Fruit fly (Drosophila melanogaster): Measurements from ENCODE around the gene sa.

Gene sa

DNA sequence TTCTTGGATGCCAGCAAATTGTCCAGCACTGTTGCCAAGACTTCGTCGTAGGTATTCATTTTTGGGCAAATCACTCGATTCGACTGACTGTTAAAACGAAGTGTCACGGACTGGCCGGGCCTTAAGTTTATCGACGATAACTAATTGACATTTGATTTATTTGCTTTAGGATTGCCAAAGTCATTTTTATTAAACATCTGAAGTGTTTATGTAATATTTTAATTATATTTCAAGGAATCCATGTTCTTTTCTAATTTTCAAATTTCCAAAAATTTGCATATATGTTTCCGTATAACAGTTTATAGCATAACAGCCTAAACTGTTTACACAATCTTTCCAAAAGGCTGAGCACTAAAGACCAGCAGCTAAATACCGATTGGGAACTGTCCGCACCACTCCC is at the start of gene sa:
sa (minus strand) TSS at position 101 of the 400 bp plus-strand sequence.
- TF ChIP-seq EcR (GFP tag; optimal IDR thresholded peaks at IDR 0.05) (no peak), usp (GFP tag; optimal IDR thresholded peaks at IDR 0.05) (no peak), CG8478 (optimal IDR thresholded peaks at IDR 0.05) (no peak), pan (optimal IDR thresholded peaks at IDR 0.05) (no peak), psq (optimal IDR thresholded peaks at IDR 0.05) (no peak)

DNA sequence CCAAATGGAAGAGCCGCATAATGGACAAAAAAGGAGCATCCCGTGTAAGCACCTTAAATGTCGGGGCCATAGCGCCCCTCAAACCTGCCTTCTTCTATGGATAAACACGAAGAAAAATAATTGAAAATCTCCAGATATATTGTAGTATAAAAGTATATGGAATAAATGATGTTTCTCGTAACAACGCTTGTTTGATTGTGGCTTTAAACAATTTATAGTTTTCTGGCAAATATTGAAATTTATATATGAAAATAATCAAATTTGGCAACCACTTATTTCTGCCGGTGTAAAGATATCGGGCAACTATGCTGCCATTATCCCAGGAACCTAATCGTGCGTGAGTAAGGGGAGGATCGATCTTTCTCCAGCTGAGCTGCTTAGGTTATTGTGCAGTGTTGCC is 48.7 kb upstream of the sa start:
- no peak for TF ChIP-seq usp (GFP tag; optimal IDR thresholded peaks at IDR 0.05)
- no peak for TF ChIP-seq EcR (GFP tag; optimal IDR thresholded peaks at IDR 0.05)
- no peak for TF ChIP-seq psq (optimal IDR thresholded peaks at IDR 0.05)
- TF ChIP-seq pan (optimal IDR thresholded peaks at IDR 0.05), result no peak
- TF ChIP-seq CG8478 (optimal IDR thresholded peaks at IDR 0.05), result no peak
- TF ChIP-seq Dll (optimal IDR thresholded peaks at IDR 0.05), result no peak

DNA sequence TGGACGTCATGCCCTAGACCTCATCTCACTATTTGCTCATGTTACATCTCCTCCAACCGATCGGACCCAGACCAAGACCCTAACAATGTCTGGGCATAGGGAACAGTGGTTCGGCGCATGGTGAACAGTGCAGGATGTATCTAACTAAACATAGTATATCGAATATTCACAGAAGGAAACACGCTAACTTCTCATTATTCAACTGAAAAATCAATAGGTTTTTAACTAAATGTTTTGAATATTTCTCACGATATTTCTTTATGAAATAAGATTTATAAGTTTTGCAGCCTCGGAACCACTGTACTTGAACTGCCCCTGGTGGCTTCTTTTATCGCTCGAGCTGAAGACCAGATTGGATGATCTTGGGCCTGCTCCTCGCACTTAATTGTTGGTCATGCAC is 47.1 kb upstream of the sa start:
- TF ChIP-seq EcR (GFP tag; optimal IDR thresholded peaks at IDR 0.05) (no peak), CG8478 (optimal IDR thresholded peaks at IDR 0.05) (no peak), Dll (optimal IDR thresholded peaks at IDR 0.05) (no peak), pan (optimal IDR thresholded peaks at IDR 0.05) (no peak), usp (GFP tag; optimal IDR thresholded peaks at IDR 0.05) (no peak), psq (optimal IDR thresholded peaks at IDR 0.05) (no peak)

DNA sequence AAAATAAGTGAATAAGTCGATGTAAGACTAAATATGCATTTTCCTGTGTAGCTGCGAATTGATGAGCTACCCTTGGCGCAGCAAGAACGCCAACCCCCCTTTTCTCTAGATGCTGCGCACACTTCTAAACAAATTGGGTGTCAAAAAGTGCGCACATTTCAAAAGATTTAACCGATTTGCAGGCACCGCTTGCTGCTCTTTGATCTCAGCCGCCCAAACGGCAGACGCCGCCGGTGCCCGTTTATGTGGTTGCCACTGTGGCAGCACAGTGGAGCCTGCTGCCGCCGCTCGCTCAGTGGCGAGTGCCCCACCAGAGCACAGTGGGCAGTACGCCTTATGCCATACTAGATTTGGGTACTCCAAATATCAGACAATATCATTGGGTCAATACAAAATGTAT is 43.9 kb upstream of the sa start:
- no peak for TF ChIP-seq EcR (GFP tag; optimal IDR thresholded peaks at IDR 0.05)
- TF ChIP-seq pan (optimal IDR thresholded peaks at IDR 0.05), result no peak
- no peak for TF ChIP-seq psq (optimal IDR thresholded peaks at IDR 0.05)

DNA sequence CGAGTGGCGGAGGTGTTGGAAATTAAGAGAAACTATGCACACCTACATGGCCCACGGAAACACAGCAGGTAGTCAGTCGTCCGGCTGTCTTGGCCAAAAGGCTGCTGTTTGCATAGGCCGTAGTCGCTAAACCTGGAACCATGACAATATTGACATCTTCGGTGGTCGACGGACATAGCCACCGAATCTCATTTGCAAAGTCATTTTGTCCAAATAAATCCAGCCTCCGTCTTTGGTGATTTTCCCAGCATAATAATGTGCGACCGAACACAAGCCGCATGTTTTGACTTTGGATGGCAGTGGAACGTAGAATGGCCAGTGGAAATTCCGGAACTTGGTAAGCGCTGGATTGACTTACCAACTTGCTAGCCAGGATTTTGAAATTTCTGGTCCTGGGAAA is 42.8 kb upstream of the sa start:
- TF ChIP-seq psq (optimal IDR thresholded peaks at IDR 0.05), result no peak
- no peak for TF ChIP-seq usp (GFP tag; optimal IDR thresholded peaks at IDR 0.05)
- TF ChIP-seq CG8478 (optimal IDR thresholded peaks at IDR 0.05), result no peak
- no peak for TF ChIP-seq EcR (GFP tag; optimal IDR thresholded peaks at IDR 0.05)
- no peak for TF ChIP-seq Dll (optimal IDR thresholded peaks at IDR 0.05)
- TF ChIP-seq pan (optimal IDR thresholded peaks at IDR 0.05), result no peak

DNA sequence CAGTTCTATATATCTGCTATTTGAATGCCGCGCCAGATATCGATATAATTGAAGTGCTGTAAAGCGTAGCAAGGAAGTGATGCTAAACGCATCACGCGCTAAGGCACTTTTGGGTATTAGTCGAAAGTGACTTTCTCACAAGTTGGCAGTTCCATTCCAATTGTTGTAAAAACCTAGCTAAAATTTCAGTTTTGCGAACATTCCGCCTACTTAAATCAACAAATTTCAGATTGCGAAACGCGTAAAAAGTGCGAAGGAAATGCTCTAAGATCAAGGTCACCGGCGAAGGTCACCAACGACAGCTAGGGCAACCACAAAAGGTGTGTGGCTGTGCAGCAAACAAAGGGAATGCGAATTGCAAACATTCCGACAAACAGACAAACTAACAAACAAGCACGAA is 39.2 kb upstream of the sa start, which contains the start of gene Syx7:
Syx7 (plus strand) TSS at position 131 of the 400 bp plus-strand sequence.
- TF ChIP-seq psq (optimal IDR thresholded peaks at IDR 0.05) (no peak), pan (optimal IDR thresholded peaks at IDR 0.05) (no peak), usp (GFP tag; optimal IDR thresholded peaks at IDR 0.05) (no peak), Dll (optimal IDR thresholded peaks at IDR 0.05) (no peak), EcR (GFP tag; optimal IDR thresholded peaks at IDR 0.05) (no peak), CG8478 (optimal IDR thresholded peaks at IDR 0.05) (no peak)

DNA sequence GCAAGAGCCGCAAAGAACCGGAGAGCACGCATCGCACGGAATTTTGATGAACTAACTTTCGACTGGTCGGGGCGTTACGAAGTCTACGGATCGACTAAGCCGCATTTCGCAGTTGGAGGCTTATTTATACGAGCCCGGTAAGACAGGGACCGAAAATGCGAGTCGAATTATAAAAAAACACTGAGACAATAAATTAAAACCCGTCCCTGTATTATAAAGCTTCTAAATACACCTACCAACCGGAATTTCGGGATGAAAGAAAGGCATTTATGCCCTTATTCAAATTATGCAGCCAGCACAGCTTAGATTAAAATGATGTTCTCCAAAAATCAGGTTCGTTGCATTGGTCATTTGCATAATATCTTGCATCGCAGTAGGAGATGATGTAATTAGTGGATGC is 38.2 kb upstream of the sa start, which contains the start of gene Alp1:
Alp1 (minus strand) TSS at position 101 of the 400 bp plus-strand sequence.
- no peak for TF ChIP-seq Dll (optimal IDR thresholded peaks at IDR 0.05)
- no peak for TF ChIP-seq usp (GFP tag; optimal IDR thresholded peaks at IDR 0.05)
- TF ChIP-seq CG8478 (optimal IDR thresholded peaks at IDR 0.05), result no peak
- peak; percentile 29 for TF ChIP-seq pan (optimal IDR thresholded peaks at IDR 0.05)

DNA sequence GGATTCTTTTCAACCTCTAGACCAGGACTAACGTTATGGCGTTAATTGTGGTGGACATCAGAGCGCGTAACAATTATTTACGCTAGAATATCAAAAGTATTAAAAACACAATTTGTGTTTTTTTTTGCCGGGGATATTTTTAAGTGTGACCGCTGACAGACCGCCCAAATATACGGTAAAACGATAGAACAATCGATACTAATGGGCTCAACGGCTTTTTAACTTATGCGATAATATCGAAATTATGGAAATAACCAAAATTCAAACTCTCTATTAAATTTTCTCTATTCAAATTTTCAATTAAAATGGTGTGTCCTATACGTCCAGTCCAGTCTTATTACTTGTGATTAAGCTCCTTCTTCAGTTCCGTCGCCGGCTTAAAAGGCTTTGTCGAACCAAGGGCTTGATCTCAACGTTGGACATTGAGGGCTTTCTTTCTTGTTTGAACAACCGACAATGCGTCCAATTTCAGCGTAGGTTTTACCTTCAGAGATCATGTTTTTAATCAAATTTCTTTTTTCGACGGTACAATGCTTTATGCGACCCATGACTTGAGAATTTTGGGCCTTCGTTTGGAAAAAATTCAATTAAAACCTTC is 34.8 kb upstream of the sa start, which contains the start of gene CG5664:
CG5664 (minus strand) TSS at position 148 of the 598 bp plus-strand sequence.
- TF ChIP-seq CG8478 (optimal IDR thresholded peaks at IDR 0.05), result no peak

DNA sequence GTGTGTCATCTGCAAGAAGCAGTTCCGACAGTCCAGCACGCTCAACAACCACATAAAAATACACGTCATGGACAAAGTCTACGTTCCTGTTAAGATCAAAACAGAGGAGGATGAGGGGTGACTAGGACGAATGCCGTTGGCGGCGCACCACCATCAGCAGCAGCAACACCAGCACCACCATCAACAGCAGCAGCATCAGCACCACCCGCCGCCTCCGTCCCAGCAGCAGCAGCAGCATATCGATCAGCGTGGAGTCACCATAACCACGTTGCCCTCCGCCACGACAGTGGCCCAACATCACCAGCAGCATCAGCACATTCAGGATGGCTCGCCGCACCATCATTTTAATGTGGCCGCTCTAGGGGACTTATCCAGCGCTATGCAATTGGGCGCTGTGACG is 29.6 kb upstream of the sa start:
- no peak for TF ChIP-seq CG8478 (optimal IDR thresholded peaks at IDR 0.05)
- no peak for TF ChIP-seq psq (optimal IDR thresholded peaks at IDR 0.05)
- no peak for TF ChIP-seq usp (GFP tag; optimal IDR thresholded peaks at IDR 0.05)
- no peak for TF ChIP-seq EcR (GFP tag; optimal IDR thresholded peaks at IDR 0.05)
- no peak for TF ChIP-seq Dll (optimal IDR thresholded peaks at IDR 0.05)
- no peak for TF ChIP-seq pan (optimal IDR thresholded peaks at IDR 0.05)

DNA sequence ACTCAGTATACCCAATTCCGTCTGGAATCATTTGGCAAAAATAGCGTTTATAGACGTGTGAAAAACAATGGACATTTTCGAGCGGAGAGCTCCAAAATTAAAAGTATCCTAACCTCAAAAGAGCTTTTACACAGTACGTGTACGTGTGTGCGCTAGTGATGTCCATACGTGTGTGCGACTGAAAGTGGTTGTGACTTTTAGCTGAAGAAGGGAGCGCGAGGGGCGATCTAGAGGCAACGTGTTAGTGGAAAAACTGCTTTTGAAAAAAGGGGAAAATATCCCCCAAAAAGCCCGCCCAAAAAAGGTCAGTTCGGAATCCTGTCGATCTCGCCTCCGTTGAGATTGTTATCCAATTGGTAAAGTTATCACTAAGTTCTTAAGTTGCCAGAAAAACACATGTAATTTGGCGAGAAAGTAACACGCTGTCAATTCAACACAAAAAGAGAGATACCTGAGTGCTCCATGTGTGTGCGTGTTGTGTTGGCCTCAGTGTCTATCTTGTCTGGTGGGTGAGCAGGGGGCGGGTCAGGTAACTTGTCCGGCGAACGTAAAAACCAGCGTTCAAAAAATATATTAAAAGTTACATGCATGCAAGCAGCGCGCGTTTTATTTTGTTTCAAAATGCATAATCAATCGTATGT is 27.3 kb upstream of the sa start:
- TF ChIP-seq pan (optimal IDR thresholded peaks at IDR 0.05) (no peak), psq (optimal IDR thresholded peaks at IDR 0.05) (no peak), usp (GFP tag; optimal IDR thresholded peaks at IDR 0.05) (no peak), EcR (GFP tag; optimal IDR thresholded peaks at IDR 0.05) (no peak), CG8478 (optimal IDR thresholded peaks at IDR 0.05) (no peak), Dll (optimal IDR thresholded peaks at IDR 0.05) (no peak)

DNA sequence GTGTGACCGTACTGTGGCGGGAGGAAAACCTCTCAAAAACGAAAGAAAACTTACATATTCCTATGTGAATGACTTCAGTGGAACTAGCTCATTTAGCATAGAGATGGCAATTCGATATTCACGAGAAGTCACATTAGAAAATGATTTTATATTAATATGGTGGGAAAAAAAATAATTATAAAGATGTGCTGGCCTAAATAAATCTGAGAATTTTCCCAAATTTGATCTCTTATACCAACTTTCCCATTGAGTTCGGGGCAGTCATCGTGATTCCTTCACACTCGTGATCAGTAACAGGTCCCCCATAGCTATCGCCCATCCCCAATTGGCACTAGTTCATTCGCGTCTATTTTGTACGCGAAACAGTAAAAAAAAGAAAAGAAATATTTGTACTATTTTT is 26.6 kb upstream of the sa start, which contains the start of the genes barc and Aef1:
barc (minus strand) TSS at position 37 of the 400 bp plus-strand sequence.
Aef1 (plus strand) TSS at position 325 of the 400 bp plus-strand sequence.
- TF ChIP-seq EcR (GFP tag; optimal IDR thresholded peaks at IDR 0.05) (no peak), usp (GFP tag; optimal IDR thresholded peaks at IDR 0.05) (no peak), pan (optimal IDR thresholded peaks at IDR 0.05) (no peak), Dll (optimal IDR thresholded peaks at IDR 0.05) (no peak), psq (optimal IDR thresholded peaks at IDR 0.05) (no peak)

DNA sequence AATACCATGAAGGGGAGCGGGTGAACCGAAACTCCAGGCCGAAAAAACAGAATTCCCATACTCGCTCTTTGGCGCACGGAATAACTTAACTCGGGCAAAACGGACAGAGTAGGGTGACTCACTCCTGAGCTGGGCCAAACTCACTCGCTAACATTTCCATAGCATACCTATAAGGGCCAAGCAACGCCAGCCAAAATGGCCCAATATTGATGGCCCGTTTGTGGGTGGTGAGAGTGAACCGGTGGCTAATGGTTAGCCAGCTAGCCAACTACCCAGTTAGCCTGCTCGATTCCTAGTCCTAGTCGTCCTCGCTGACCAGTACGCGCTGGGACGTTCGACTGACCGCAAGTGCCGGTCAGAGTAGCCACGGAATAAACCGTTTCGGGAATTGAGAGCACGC is 21.0 kb upstream of the sa start, which contains the start of gene CG33288:
CG33288 (plus strand) TSS at position 301 of the 400 bp plus-strand sequence.
- no peak for TF ChIP-seq pan (optimal IDR thresholded peaks at IDR 0.05)
- no peak for TF ChIP-seq EcR (GFP tag; optimal IDR thresholded peaks at IDR 0.05)
- no peak for TF ChIP-seq usp (GFP tag; optimal IDR thresholded peaks at IDR 0.05)
- TF ChIP-seq psq (optimal IDR thresholded peaks at IDR 0.05), result no peak
- no peak for TF ChIP-seq CG8478 (optimal IDR thresholded peaks at IDR 0.05)
- TF ChIP-seq Dll (optimal IDR thresholded peaks at IDR 0.05), result no peak

Data from whole organism.